Fruit fly (Drosophila melanogaster) whole organism, embryonic: Measurements from ENCODE around the gene CG5381.
A peak's percentile ranks its signal among the peaks of the same experiment; 100 is the strongest.

Experiments
- ATbp ChIP-seq: fragments of 200-800 bp; sonication (Bioruptor generic); optimal IDR thresholded peaks from 2 replicates; lab custom pipeline; 2017; ENCODE audit warnings: missing biosample characterization, mild to moderate bottlenecking, missing genetic modification characterization, missing genetic modification reagents
- Bdp1 ChIP-seq: fragments of 200-800 bp; sonication (Bioruptor generic); optimal IDR thresholded peaks from 3 replicates; lab custom pipeline; 2016; ENCODE audit warnings: missing biosample characterization, missing genetic modification characterization
- CG10147 ChIP-seq: fragments of 200-800 bp; sonication (Bioruptor generic); optimal IDR thresholded peaks from 2 replicates; lab custom pipeline; 2019; ENCODE audit warnings: missing biosample characterization, mild to moderate bottlenecking, missing genetic modification characterization, moderate library complexity
- CG10959 ChIP-seq: fragments of 200-800 bp; sonication (Bioruptor generic); IDR thresholded peaks from 2 replicates; pipeline ENCODE4 v1.3.6; 2022; ENCODE audit warnings: missing biosample characterization, missing genetic modification characterization
- CG11085 ChIP-seq: fragments of 200-800 bp; sonication (Bioruptor generic); IDR thresholded peaks from 2 replicates; pipeline ENCODE4 v1.3.6; 2022; ENCODE audit warnings: missing biosample characterization, missing genetic modification characterization
- CG11398 ChIP-seq: fragments of 200-800 bp; sonication (Bioruptor generic); optimal IDR thresholded peaks from 2 replicates; lab custom pipeline; 2016; ENCODE audit warnings: missing biosample characterization, missing genetic modification characterization
- CG11696 ChIP-seq: fragments of 200-800 bp; sonication (Bioruptor generic); IDR thresholded peaks from 2 replicates; pipeline ENCODE4 v1.3.6; 2022; ENCODE audit warnings: missing biosample characterization, missing genetic modification characterization
- CG11723 ChIP-seq: fragments of 200-800 bp; sonication (Bioruptor generic); optimal IDR thresholded peaks from 2 replicates; lab custom pipeline; 2017; ENCODE audit warnings: missing biosample characterization, mild to moderate bottlenecking, missing genetic modification characterization
- CG13424 ChIP-seq: fragments of 200-800 bp; sonication (Bioruptor generic); optimal IDR thresholded peaks from 2 replicates; lab custom pipeline; 2019; ENCODE audit warnings: missing biosample characterization, mild to moderate bottlenecking, missing genetic modification characterization, moderate library complexity
- CG1647 ChIP-seq: fragments of 200-800 bp; sonication (Bioruptor generic); optimal IDR thresholded peaks from 3 replicates; lab custom pipeline; 2016; ENCODE audit warnings: missing biosample characterization, missing genetic modification characterization
- CG17568 ChIP-seq: fragments of 200-800 bp; sonication (Bioruptor generic); optimal IDR thresholded peaks from 2 replicates; lab custom pipeline; 2018; ENCODE audit warnings: missing biosample characterization, mild to moderate bottlenecking, missing genetic modification characterization, moderate library complexity
- CG18011 ChIP-seq: fragments of 200-800 bp; sonication (Bioruptor generic); optimal IDR thresholded peaks from 2 replicates; lab custom pipeline; 2017; ENCODE audit warnings: missing biosample characterization, missing genetic modification characterization, mild to moderate bottlenecking, moderate library complexity, missing genotype
- CG18764 ChIP-seq: fragments of 200-800 bp; sonication (Bioruptor generic); optimal IDR thresholded peaks from 3 replicates; lab custom pipeline; 2016; ENCODE audit warnings: missing biosample characterization, missing genetic modification characterization
- CG30020 ChIP-seq: fragments of 200-800 bp; optimal IDR thresholded peaks from 2 replicates; lab custom pipeline; 2019; ENCODE audit warnings: missing biosample characterization, mild to moderate bottlenecking, missing genetic modification characterization, moderate library complexity
- CG4854 ChIP-seq: fragments of 200-800 bp; sonication (Bioruptor generic); optimal IDR thresholded peaks from 2 replicates; lab custom pipeline; 2016; ENCODE audit warnings: missing biosample characterization, missing genetic modification characterization, inconsistent platforms
- CG6254 ChIP-seq: fragments of 200-800 bp; sonication (Bioruptor generic); optimal IDR thresholded peaks from 3 replicates; lab custom pipeline; 2017; ENCODE audit warnings: mild to moderate bottlenecking, missing biosample characterization, missing genetic modification reagents, missing genetic modification characterization
- CG6791 ChIP-seq: fragments of 200-800 bp; sonication (Bioruptor generic); IDR thresholded peaks from 3 replicates; pipeline ENCODE4 v1.3.6; 2022; ENCODE audit warnings: missing biosample characterization, missing genetic modification characterization; ENCODE audit not compliant: partially characterized antibody
- CG6813 ChIP-seq: fragments of 200-800 bp; sonication (Bioruptor generic); optimal IDR thresholded peaks from 2 replicates; lab custom pipeline; 2017; ENCODE audit warnings: missing biosample characterization, missing genetic modification characterization, mild to moderate bottlenecking, moderate library complexity, missing genetic modification reagents
- CG8478 ChIP-seq: fragments of >200 bp; optimal IDR thresholded peaks from 2 replicates; lab custom pipeline; 2018
- Camta ChIP-seq: fragments of 200-800 bp; sonication (Bioruptor generic); optimal IDR thresholded peaks from 2 replicates; lab custom pipeline; 2016; ENCODE audit warnings: missing biosample characterization, missing genetic modification characterization
- D19B ChIP-seq: fragments of 200-800 bp; sonication (Bioruptor generic); optimal IDR thresholded peaks from 2 replicates; lab custom pipeline; 2017; ENCODE audit warnings: missing biosample characterization, mild to moderate bottlenecking, missing genetic modification characterization
- Dfd ChIP-seq, 2 experiments: fragments of >200 bp; optimal IDR thresholded peaks; 2 replicates each; lab custom pipeline; 2017; ENCODE audit warnings: missing biosample characterization in 2 of 2, missing genetic modification characterization in 2 of 2
- Elba2 ChIP-seq: fragments of 200-800 bp; sonication (Bioruptor generic); optimal IDR thresholded peaks from 3 replicates; lab custom pipeline; 2016; ENCODE audit warnings: missing biosample characterization, missing genetic modification characterization
- HLH4C ChIP-seq: fragments of 200-800 bp; sonication (Bioruptor generic); IDR thresholded peaks from 3 replicates; pipeline ENCODE4 v1.3.6; 2022; ENCODE audit warnings: missing biosample characterization, missing genetic modification characterization; ENCODE audit not compliant: partially characterized antibody
- Hey ChIP-seq: fragments of 200-800 bp; sonication (Bioruptor generic); optimal IDR thresholded peaks from 3 replicates; lab custom pipeline; 2018; ENCODE audit warnings: missing biosample characterization, mild to moderate bottlenecking, missing genetic modification characterization
- Med ChIP-seq: fragments of 200-800 bp; sonication (Bioruptor generic); peaks from one replicate; lab custom pipeline; 2016; ENCODE audit warnings: missing biosample characterization, missing genetic modification characterization, mild to moderate bottlenecking, inconsistent platforms, moderate library complexity
- NK7.1 ChIP-seq: fragments of 200-800 bp; sonication (Bioruptor generic); optimal IDR thresholded peaks from 3 replicates; lab custom pipeline; 2016; ENCODE audit warnings: missing biosample characterization, missing genetic modification characterization
- Nf-YC ChIP-seq: fragments of 200-800 bp; optimal IDR thresholded peaks from 3 replicates; lab custom pipeline; 2019; ENCODE audit warnings: missing biosample characterization, mild to moderate bottlenecking, missing genetic modification characterization, moderate library complexity
- NfI ChIP-seq: fragments of 200-800 bp; sonication (Bioruptor generic); optimal IDR thresholded peaks from 3 replicates; lab custom pipeline; 2018; ENCODE audit warnings: missing biosample characterization, mild to moderate bottlenecking, missing genetic modification characterization, moderate library complexity
- Oli ChIP-seq: fragments of 200-800 bp; sonication (Bioruptor generic); optimal IDR thresholded peaks from 2 replicates; lab custom pipeline; 2018; ENCODE audit warnings: missing biosample characterization, mild to moderate bottlenecking, missing genetic modification characterization, moderate library complexity
- PHDP ChIP-seq: fragments of 200-800 bp; sonication (Bioruptor generic); optimal IDR thresholded peaks from 3 replicates; lab custom pipeline; 2018; ENCODE audit warnings: missing biosample characterization, mild to moderate bottlenecking, missing genetic modification characterization, moderate library complexity
- Pdp1 ChIP-seq, 2 experiments: fragments of 200-800 bp; sonication (Bioruptor generic); optimal IDR thresholded peaks; 3 replicates each; lab custom pipeline; 2016; ENCODE audit warnings: missing biosample characterization in 2 of 2, missing genetic modification characterization in 2 of 2, mild to moderate bottlenecking in 1 of 2, moderate library complexity in 1 of 2
- Spps ChIP-seq: fragments of 200-800 bp; sonication (Bioruptor generic); optimal IDR thresholded peaks from 2 replicates; lab custom pipeline; 2018; ENCODE audit warnings: missing biosample characterization, mild to moderate bottlenecking, missing genetic modification characterization
- TFAM ChIP-seq: fragments of 200-800 bp; sonication (Bioruptor generic); optimal IDR thresholded peaks from 2 replicates; lab custom pipeline; 2017; ENCODE audit warnings: missing biosample characterization, missing genetic modification characterization, inconsistent platforms
- Taf1 ChIP-seq: fragments of 200-800 bp; sonication (Bioruptor generic); IDR thresholded peaks from 2 replicates; pipeline ENCODE4 v1.3.6; 2022; ENCODE audit warnings: missing biosample characterization, missing genetic modification characterization
- Trl ChIP-seq, 3 experiments: fragments of >200 bp in 2 of 3; fragments of 200-800 bp in 1 of 3; sonication (Bioruptor generic) in 1 of 3; optimal IDR thresholded peaks; 2 replicates in 1 of 3; 3 replicates in 2 of 3; lab custom pipeline; 2016 to 2017; ENCODE audit warnings: missing biosample characterization in 1 of 3, missing genetic modification characterization in 1 of 3
- ab ChIP-seq: fragments of 200-800 bp; sonication (Bioruptor generic); optimal IDR thresholded peaks from 2 replicates; lab custom pipeline; 2016; ENCODE audit warnings: missing biosample characterization, missing genetic modification characterization
- ap ChIP-seq: fragments of 200-800 bp; sonication (Bioruptor generic); IDR thresholded peaks from 2 replicates; pipeline ENCODE4 v1.3.6; 2022; ENCODE audit warnings: missing biosample characterization, missing genetic modification characterization
- chif ChIP-seq, 2 experiments: fragments of 200-800 bp; sonication (Bioruptor generic); optimal IDR thresholded peaks; 3 replicates each; lab custom pipeline; 2016; ENCODE audit warnings: missing biosample characterization in 2 of 2, missing genetic modification characterization in 2 of 2
- croc ChIP-seq: fragments of 200-800 bp; sonication (Bioruptor generic); conservative IDR thresholded peaks from 3 replicates; pipeline ENCODE4 v1.3.6; 2022; ENCODE audit warnings: missing biosample characterization, missing genetic modification characterization
- disco-r ChIP-seq: fragments of 200-800 bp; sonication (Bioruptor generic); optimal IDR thresholded peaks from 2 replicates; lab custom pipeline; 2016; ENCODE audit warnings: missing biosample characterization, missing genetic modification characterization
- dysf ChIP-seq: fragments of 200-800 bp; sonication (Bioruptor generic); IDR thresholded peaks from 3 replicates; pipeline ENCODE4 v1.3.6; 2022; ENCODE audit warnings: missing biosample characterization, missing genetic modification characterization
- ems ChIP-seq: fragments of 200-800 bp; sonication (Bioruptor generic); optimal IDR thresholded peaks from 3 replicates; lab custom pipeline; 2016; ENCODE audit warnings: missing biosample characterization, missing genetic modification characterization
- fd3F ChIP-seq: fragments of 200-800 bp; sonication (Bioruptor generic); optimal IDR thresholded peaks from 2 replicates; lab custom pipeline; 2018; ENCODE audit warnings: missing biosample characterization, mild to moderate bottlenecking, missing genetic modification characterization, moderate library complexity
- gsb-n ChIP-seq: fragments of 200-800 bp; sonication (Bioruptor generic); optimal IDR thresholded peaks from 3 replicates; lab custom pipeline; 2018; ENCODE audit warnings: missing biosample characterization, mild to moderate bottlenecking, missing genetic modification characterization
- lilli ChIP-seq: fragments of 200-800 bp; sonication (Bioruptor generic); optimal IDR thresholded peaks from 3 replicates; lab custom pipeline; 2016; ENCODE audit warnings: missing biosample characterization, missing genetic modification characterization
- lola ChIP-seq, 3 experiments: fragments of >200 bp in 2 of 3; fragments of 200-800 bp in 1 of 3; sonication (Bioruptor generic) in 1 of 3; optimal IDR thresholded peaks; 2 replicates each; lab custom pipeline; 2017 to 2019; ENCODE audit warnings: missing biosample characterization in 3 of 3, missing genetic modification characterization in 3 of 3, mild to moderate bottlenecking in 1 of 3, moderate library complexity in 1 of 3
- pho ChIP-seq: fragments of 200-800 bp; sonication (Bioruptor generic); optimal IDR thresholded peaks from 2 replicates; lab custom pipeline; 2016; ENCODE audit warnings: missing biosample characterization, missing genetic modification characterization
- pzg ChIP-seq: fragments of 200-800 bp; sonication (Bioruptor generic); optimal IDR thresholded peaks from 3 replicates; lab custom pipeline; 2018; ENCODE audit warnings: missing biosample characterization, mild to moderate bottlenecking, missing genetic modification characterization, moderate library complexity
- slp2 ChIP-seq: fragments of 200-800 bp; sonication (Bioruptor generic); optimal IDR thresholded peaks from 2 replicates; lab custom pipeline; 2016; ENCODE audit warnings: missing biosample characterization, missing genetic modification characterization
- twi ChIP-seq: fragments of 200-800 bp; optimal IDR thresholded peaks from 2 replicates; lab custom pipeline; 2019; ENCODE audit warnings: missing biosample characterization, mild to moderate bottlenecking, missing genetic modification characterization, moderate library complexity

Gene CG5381

dm6 chr2L:10341405-10341804, 18.5 kb upstream of the CG5381 start, which contains the start of gene CG31715 (continued):
- TF ChIP-seq fd3F (GFP tag; lab: Kevin White, UChicago) = no peak
- TF ChIP-seq CG18764 = no peak
- no peak for TF ChIP-seq CG4854 (GFP tag; lab: Kevin White, UChicago)
- peak; percentile 42 for TF ChIP-seq pzg (GFP tag; lab: Kevin White, UChicago)
- no peak for TF ChIP-seq Elba2 (GFP tag; lab: Kevin White, UChicago)
- no peak for TF ChIP-seq Trl (optimal IDR thresholded peaks at IDR 0.05; lab: Kevin White, UChicago)
- no peak for TF ChIP-seq Trl (GFP tag; optimal IDR thresholded peaks at IDR 0.05; lab: Kevin White, UChicago)
- TF ChIP-seq lilli = peak; percentile 24
- no peak for TF ChIP-seq Hey (tag; lab: Kevin White, UChicago)
- no peak for TF ChIP-seq CG11696
- peak; percentile 39 for TF ChIP-seq PHDP (tag; lab: Kevin White, UChicago)
- TF ChIP-seq Med (GFP tag; lab: Kevin White, UChicago) = peak; percentile 79
- no peak for TF ChIP-seq ab (GFP tag; lab: Kevin White, UChicago)
- peak; percentile 14 for TF ChIP-seq Nf-YC (tag; lab: Kevin White, UChicago)
- no peak for TF ChIP-seq disco-r (GFP tag; lab: Kevin White, UChicago)
- TF ChIP-seq CG10959 = no peak
- TF ChIP-seq slp2 (GFP tag; lab: Kevin White, UChicago) = no peak
- no peak for TF ChIP-seq CG11398 (GFP tag; lab: Kevin White, UChicago)
- no peak for TF ChIP-seq dysf (GFP tag; lab: Robert Waterston, UW)
- no peak for TF ChIP-seq CG11085 (GFP tag; lab: Robert Waterston, UW)
- TF ChIP-seq CG13424 (tag; lab: Kevin White, UChicago) = peak; percentile 30
- TF ChIP-seq gsb-n = peak; percentile 18
- TF ChIP-seq HLH4C (GFP tag; lab: Robert Waterston, UW) = no peak
- TF ChIP-seq D19B (GFP tag; lab: Kevin White, UChicago) = no peak
- no peak for TF ChIP-seq Taf1 (GFP tag; lab: Robert Waterston, UW)
- TF ChIP-seq CG30020 (tag; lab: Kevin White, UChicago) = peak; percentile 78
- TF ChIP-seq Pdp1 (GFP tag; optimal IDR thresholded peaks at IDR 0.05; lab: Kevin White, UChicago) = no peak
- TF ChIP-seq CG8478 (lab: Kevin White, UChicago) = no peak
- no peak for TF ChIP-seq CG1647 (GFP tag; lab: Kevin White, UChicago)
- no peak for TF ChIP-seq Camta (GFP tag; lab: Kevin White, UChicago)
- no peak for TF ChIP-seq croc (GFP tag; lab: Robert Waterston, UW)
- no peak for TF ChIP-seq lola (GFP tag; optimal IDR thresholded peaks at IDR 0.05; lab: Kevin White, UChicago)
- TF ChIP-seq Bdp1 (GFP tag; lab: Kevin White, UChicago) = no peak
- TF ChIP-seq ems (GFP tag; lab: Kevin White, UChicago) = no peak
- TF ChIP-seq CG17568 (GFP tag; lab: Kevin White, UChicago) = no peak
- no peak for TF ChIP-seq ap (GFP tag; lab: Robert Waterston, UW)
- TF ChIP-seq Spps = no peak
- TF ChIP-seq CG6254 (GFP tag; lab: Kevin White, UChicago) = no peak
- no peak for TF ChIP-seq CG10147
- no peak for TF ChIP-seq NK7.1 (GFP tag; lab: Kevin White, UChicago)
- TF ChIP-seq chif (GFP tag; optimal IDR thresholded peaks at IDR 0.05; lab: Kevin White, UChicago) = no peak
- TF ChIP-seq twi (tag; lab: Kevin White, UChicago) = no peak
- TF ChIP-seq Oli = no peak
- TF ChIP-seq TFAM = no peak
- no peak for TF ChIP-seq Dfd (GFP tag; optimal IDR thresholded peaks at IDR 0.05; lab: Kevin White, UChicago)
- TF ChIP-seq CG6791 (GFP tag; lab: Robert Waterston, UW) = no peak
- TF ChIP-seq CG11723 (GFP tag; lab: Kevin White, UChicago) = no peak
- TF ChIP-seq NfI (GFP tag; lab: Kevin White, UChicago) = no peak
- no peak for TF ChIP-seq pho (GFP tag; lab: Kevin White, UChicago)
- TF ChIP-seq ATbp = no peak
- no peak for TF ChIP-seq CG6813 (GFP tag; lab: Kevin White, UChicago)
- no peak for TF ChIP-seq CG18011 (GFP tag; lab: Kevin White, UChicago)
